Fruit fly (Drosophila melanogaster): Measurements from ENCODE around the gene CG6729.

Gene CG6729

dm6 chr2L:10697992-10698391, 45.7 kb downstream of the CG6729 start, which contains the start of gene CG7300 (continued):
- TF ChIP-seq gro (GFP tag; optimal IDR thresholded peaks at IDR 0.05) (peak; percentile 75), CG12071 (GFP tag; optimal IDR thresholded peaks at IDR 0.05) (peak; percentile 37), CG14441 (GFP tag; IDR thresholded peaks at IDR 0.05) (peak; percentile 49), Ravus (GFP tag; IDR thresholded peaks at IDR 0.05) (peak; percentile 26; the same call in 1 of the 2 replicates), CG17829 (tag; optimal IDR thresholded peaks at IDR 0.05) (peak; percentile 17), phol (tag; optimal IDR thresholded peaks at IDR 0.05) (peak; percentile 51), shn (GFP tag; optimal IDR thresholded peaks at IDR 0.05) (no peak), pho (GFP tag; optimal IDR thresholded peaks at IDR 0.05) (peak; percentile 36), CG5953 (GFP tag; IDR thresholded peaks at IDR 0.05) (no peak)

dm6 chr2L:10694053-10694618, 49.6 kb downstream of the CG6729 start, which contains the start of gene CG17108:
Gene CG17108 (minus strand): TSS chr2L:10694103.
- TF ChIP-seq HmgD (GFP tag; optimal IDR thresholded peaks at IDR 0.05): no peak
- TF ChIP-seq CG8359 (GFP tag; optimal IDR thresholded peaks at IDR 0.05; ENCODE audit: borderline replicate concordance): no peak
- TF ChIP-seq Trl (optimal IDR thresholded peaks at IDR 0.05): no peak
- no peak for TF ChIP-seq Trl (GFP tag; optimal IDR thresholded peaks at IDR 0.05)

- TF ChIP-seq Adf1 (GFP tag; IDR thresholded peaks at IDR 0.05): no peak
- peak; percentile 74 for TF ChIP-seq Hr39 (optimal IDR thresholded peaks at IDR 0.05)
Observed at dm6 chr2L:10693018-10693417, 50.7 kb downstream of the CG6729 start.

Data from whole organism, embryonic.